Worm (Caenorhabditis elegans) whole organism, young adult: ENCODE results near the gene rif-1.2.
A peak's percentile ranks its signal among the peaks of the same experiment; 100 is the strongest.

Experiments
- die-1 ChIP-seq: sonication (generic microtip); optimal IDR thresholded peaks from 2 replicates; lab custom pipeline; 2016; ENCODE audit warnings: missing genotype, mild to moderate bottlenecking, missing genetic modification characterization, missing compliant biosample characterization
- rcor-1 ChIP-seq: fragments of 200-800 bp; sonication (Bioruptor generic); IDR thresholded peaks from 2 replicates; pipeline ENCODE4 v1.3.6; 2022; ENCODE audit warnings: missing genetic modification reagents, missing genetic modification characterization, missing compliant biosample characterization
- unc-62 ChIP-seq: fragments of 150-350 bp; optimal IDR thresholded peaks from 2 replicates; lab custom pipeline; 2014; ENCODE audit warnings: missing biosample characterization, missing genetic modification reagents, missing genetic modification characterization

DNA sequence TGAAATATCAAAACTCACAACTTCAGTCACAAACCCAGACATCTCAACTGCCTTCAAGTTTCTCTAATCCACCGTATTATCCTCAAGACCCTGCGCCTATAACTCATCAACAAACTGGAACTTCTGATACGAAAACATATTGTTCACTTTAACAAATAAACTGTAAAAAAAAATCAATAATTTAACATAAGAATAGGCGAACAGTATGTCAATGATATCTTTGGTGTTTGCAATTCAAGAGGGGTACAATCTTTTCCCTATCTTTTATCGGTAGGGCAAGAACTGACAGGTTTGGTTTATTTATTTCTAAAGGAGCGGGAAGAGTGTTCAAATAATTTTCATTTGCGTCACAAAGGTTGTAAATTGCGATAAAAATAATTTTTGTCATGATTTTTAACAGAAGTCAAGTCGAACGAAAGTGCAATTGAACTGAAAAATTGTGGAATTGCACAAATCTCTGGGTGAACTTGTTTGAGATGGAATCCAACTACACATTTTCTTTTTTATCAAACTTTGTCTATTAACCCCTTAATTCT, 8.2 kb downstream of the rif-1.2 start:
- TF ChIP-seq die-1 (tag; lab: Kevin White, UChicago), result peak; percentile 66
- no peak for TF ChIP-seq unc-62 (GFP tag; lab: Kevin White, UChicago)
- TF ChIP-seq rcor-1, result peak; percentile 94
